Worm (Caenorhabditis elegans) whole organism, L2 larva: Measurements from ENCODE around the gene Y67D8B.3.

Experiments used
- alr-1 ChIP-seq: fragments of 150-350 bp; optimal IDR thresholded peaks from 2 replicates; lab custom pipeline; 2014; ENCODE audit warnings: missing biosample characterization, missing genetic modification characterization
- fos-1 ChIP-seq: fragments of 150-350 bp; optimal IDR thresholded peaks from 2 replicates; lab custom pipeline; 2014; ENCODE audit warnings: missing biosample characterization, missing genetic modification characterization
- lsy-2 ChIP-seq, 2 experiments: fragments of 150-350 bp in 1 of 2; sonication (generic microtip) in 1 of 2; optimal IDR thresholded peaks; 2 replicates each; lab custom pipeline; 2014 to 2017; ENCODE audit warnings: missing biosample characterization in 2 of 2, missing genetic modification characterization in 2 of 2
- mdl-1 ChIP-seq, 2 experiments: fragments of 150-350 bp in 1 of 2; sonication (generic microtip) in 1 of 2; optimal IDR thresholded peaks; 2 replicates each; lab custom pipeline; 2017; ENCODE audit warnings: missing biosample characterization in 2 of 2, missing genetic modification characterization in 2 of 2
- nhr-11 ChIP-seq: fragments of 150-350 bp; optimal IDR thresholded peaks from 2 replicates; lab custom pipeline; 2014; ENCODE audit warnings: missing biosample characterization, missing genetic modification characterization
- sma-9 ChIP-seq, 2 experiments: fragments of 150-350 bp in 1 of 2; sonication (generic microtip) in 1 of 2; optimal IDR thresholded peaks; 2 replicates each; lab custom pipeline; 2014 to 2016; ENCODE audit warnings: missing genetic modification characterization in 2 of 2, mild to moderate bottlenecking in 1 of 2, missing biosample characterization in 1 of 2, missing compliant biosample characterization in 1 of 2, missing genetic modification reagents in 1 of 2, moderate library complexity in 1 of 2
- snpc-4 ChIP-seq: fragments of 150-350 bp; optimal IDR thresholded peaks from 2 replicates; lab custom pipeline; 2014; ENCODE audit warnings: missing biosample characterization, missing genetic modification characterization
- unc-39 ChIP-seq: fragments of 150-350 bp; optimal IDR thresholded peaks from 2 replicates; lab custom pipeline; 2014; ENCODE audit warnings: missing biosample characterization, missing genetic modification characterization
- ztf-11 ChIP-seq: sonication (generic microtip); optimal IDR thresholded peaks from 2 replicates; lab custom pipeline; 2017; ENCODE audit warnings: missing biosample characterization, missing genetic modification characterization

DNA sequence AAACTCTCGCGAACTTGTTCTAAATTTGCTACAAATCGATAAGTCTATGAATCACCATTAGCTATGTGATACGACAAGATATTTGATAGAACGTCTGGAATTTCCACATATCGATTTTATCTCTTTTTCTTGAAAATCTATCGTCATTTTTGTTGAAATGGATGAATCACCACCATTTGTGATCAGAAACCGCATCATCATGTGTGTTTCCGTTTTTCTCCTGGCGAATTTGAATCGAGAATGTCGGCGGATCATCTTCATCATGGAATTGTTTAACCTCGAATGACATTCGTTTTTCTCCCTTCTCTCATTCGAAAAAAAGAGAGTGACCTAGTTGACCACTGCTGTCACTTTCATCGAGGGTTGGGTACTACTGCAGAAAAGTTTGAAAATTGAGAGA, 32.3 kb upstream of the Y67D8B.3 start:
- TF ChIP-seq nhr-11 (tag; lab: Kevin White, UChicago): no peak
- no peak for TF ChIP-seq snpc-4 (tag; lab: Kevin White, UChicago)
- TF ChIP-seq ztf-11 (tag; lab: Kevin White, UChicago): no peak
- peak; percentile 30 for TF ChIP-seq sma-9 (GFP tag; optimal IDR thresholded peaks at IDR 0.05; lab: Kevin White, UChicago)
- TF ChIP-seq sma-9 (tag; optimal IDR thresholded peaks at IDR 0.05; lab: Kevin White, UChicago): no peak
- no peak for TF ChIP-seq unc-39 (tag; lab: Kevin White, UChicago)
- no peak for TF ChIP-seq alr-1
- TF ChIP-seq mdl-1 (tag; optimal IDR thresholded peaks at IDR 0.05; lab: Kevin White, UChicago): no peak
- peak; percentile 81 for TF ChIP-seq fos-1 (tag; lab: Kevin White, UChicago)
- TF ChIP-seq lsy-2 (tag; optimal IDR thresholded peaks at IDR 0.05; lab: Kevin White, UChicago): peak in 1 of 2 experiments; percentile 13
